Worm (Caenorhabditis elegans) whole organism, young adult: ENCODE data around the gene asp-1.
A peak's percentile ranks its signal among the peaks of the same experiment; 100 is the strongest.

Experiments
- B0261.1 ChIP-seq: sonication (generic microtip); optimal IDR thresholded peaks from 2 replicates; lab custom pipeline; 2016; ENCODE audit warnings: mild to moderate bottlenecking, missing genetic modification characterization, moderate library complexity, missing compliant biosample characterization
- C06A6.2 ChIP-seq: fragments of 200-800 bp; sonication (Bioruptor generic); conservative IDR thresholded peaks from 2 replicates; pipeline ENCODE4 v1.3.6; 2022; ENCODE audit warnings: missing genetic modification characterization, missing compliant biosample characterization
- F22D6.2 ChIP-seq: sonication (generic microtip); optimal IDR thresholded peaks from 2 replicates; lab custom pipeline; 2016; ENCODE audit warnings: mild to moderate bottlenecking, missing genetic modification characterization, missing compliant biosample characterization
- F37B4.10 ChIP-seq: fragments of 200-800 bp; sonication (Bioruptor generic); IDR thresholded peaks from 2 replicates; pipeline ENCODE4 v1.3.6; 2022; ENCODE audit warnings: missing genetic modification characterization, missing compliant biosample characterization
- F39B2.1 ChIP-seq: fragments of 200-800 bp; sonication (Bioruptor generic); IDR thresholded peaks from 2 replicates; pipeline ENCODE4 v1.3.6; 2022; ENCODE audit warnings: missing genetic modification reagents, missing genetic modification characterization, missing compliant biosample characterization
- F52B5.7 ChIP-seq: sonication (generic microtip); optimal IDR thresholded peaks from 2 replicates; lab custom pipeline; 2016; ENCODE audit warnings: mild to moderate bottlenecking, missing genetic modification characterization, missing compliant biosample characterization
- F55B11.4 ChIP-seq: sonication (generic microtip); optimal IDR thresholded peaks from 2 replicates; lab custom pipeline; 2016; ENCODE audit warnings: missing compliant biosample characterization, missing genetic modification characterization, borderline replicate concordance; ENCODE audit not compliant: insufficient read depth
- K11D2.4 ChIP-seq: fragments of 200-800 bp; sonication (Bioruptor generic); IDR thresholded peaks from 2 replicates; pipeline ENCODE4 v1.3.6; 2022; ENCODE audit warnings: missing genetic modification reagents, missing genetic modification characterization, missing compliant biosample characterization
- K12H6.12 ChIP-seq: fragments of 200-800 bp; sonication (Bioruptor generic); optimal IDR thresholded peaks from 2 replicates; lab custom pipeline; 2018; ENCODE audit warnings: mild to moderate bottlenecking, missing genetic modification characterization, missing compliant biosample characterization
- Y53G8AR.9 ChIP-seq: fragments of 200-800 bp; sonication (Bioruptor generic); conservative IDR thresholded peaks from 2 replicates; pipeline ENCODE4 v1.3.6; 2022; ENCODE audit warnings: missing genetic modification reagents, missing genetic modification characterization, missing compliant biosample characterization
- Y56A3A.18 ChIP-seq: fragments of 200-800 bp; sonication (Bioruptor generic); IDR thresholded peaks from 2 replicates; pipeline ENCODE4 v1.3.6; 2022; ENCODE audit warnings: missing genetic modification reagents, missing genetic modification characterization, missing compliant biosample characterization
- Y79H2A.3 ChIP-seq: fragments of 200-800 bp; sonication (Bioruptor generic); conservative IDR thresholded peaks from 2 replicates; pipeline ENCODE4 v1.3.6; 2022; ENCODE audit warnings: missing genetic modification reagents, missing genetic modification characterization, missing compliant biosample characterization
- Y95B8A.8 ChIP-seq: fragments of 200-800 bp; sonication (Bioruptor generic); IDR thresholded peaks from 2 replicates; pipeline ENCODE4 v1.3.6; 2022; ENCODE audit warnings: missing genetic modification reagents, missing genetic modification characterization, missing compliant biosample characterization
- aptf-2 ChIP-seq: fragments of 200-800 bp; sonication (Bioruptor generic); conservative IDR thresholded peaks from 2 replicates; pipeline ENCODE4 v1.3.6; 2022; ENCODE audit warnings: missing genetic modification reagents, missing genetic modification characterization, missing compliant biosample characterization
- atf-7 ChIP-seq: sonication (generic microtip); optimal IDR thresholded peaks from 2 replicates; lab custom pipeline; 2017; ENCODE audit warnings: mild to moderate bottlenecking, missing genetic modification characterization, missing compliant biosample characterization
- athp-1 ChIP-seq: sonication (generic microtip); optimal IDR thresholded peaks from 2 replicates; lab custom pipeline; 2017; ENCODE audit warnings: mild to moderate bottlenecking, missing genetic modification characterization, missing compliant biosample characterization
- attf-6 ChIP-seq: fragments of 200-800 bp; sonication (Bioruptor generic); IDR thresholded peaks from 2 replicates; pipeline ENCODE4 v1.3.6; 2022; ENCODE audit warnings: missing genetic modification reagents, missing genetic modification characterization, missing compliant biosample characterization
- cebp-1 ChIP-seq, 2 experiments: fragments of 200-800 bp in 1 of 2; sonication (Bioruptor generic) in 1 of 2; sonication (generic microtip) in 1 of 2; IDR thresholded peaks in 1 of 2; optimal IDR thresholded peaks in 1 of 2; 2 replicates each; pipeline versions ENCODE4 v1.3.6 to Lab custom; 2017 to 2022; ENCODE audit warnings: missing compliant biosample characterization in 2 of 2, missing genetic modification characterization in 2 of 2, mild to moderate bottlenecking in 1 of 2, missing genetic modification reagents in 1 of 2, moderate library complexity in 1 of 2
- cebp-2 ChIP-seq: fragments of 200-800 bp; sonication (Bioruptor generic); IDR thresholded peaks from 2 replicates; pipeline ENCODE4 v1.3.6; 2022; ENCODE audit warnings: missing genetic modification characterization, missing compliant biosample characterization
- ceh-79 ChIP-seq: sonication (generic microtip); optimal IDR thresholded peaks from 2 replicates; lab custom pipeline; 2017; ENCODE audit warnings: mild to moderate bottlenecking, missing genetic modification characterization, missing compliant biosample characterization
- ceh-91 ChIP-seq: fragments of 200-800 bp; sonication (Bioruptor generic); IDR thresholded peaks from 2 replicates; pipeline ENCODE4 v1.3.6; 2022; ENCODE audit warnings: missing genetic modification reagents, missing genetic modification characterization, missing compliant biosample characterization
- dox-1 ChIP-seq: fragments of 200-800 bp; sonication (Bioruptor generic); IDR thresholded peaks from 2 replicates; pipeline ENCODE4 v1.3.6; 2022; ENCODE audit warnings: missing genetic modification reagents, missing genetic modification characterization, missing compliant biosample characterization
- ekl-4 ChIP-seq: fragments of 200-800 bp; sonication (Bioruptor generic); IDR thresholded peaks from 2 replicates; pipeline ENCODE4 v1.3.6; 2022; ENCODE audit warnings: missing genetic modification reagents, missing genetic modification characterization, missing compliant biosample characterization
- ets-4 ChIP-seq: fragments of 200-800 bp; sonication (Bioruptor generic); optimal IDR thresholded peaks from 2 replicates; lab custom pipeline; 2018; ENCODE audit warnings: mild to moderate bottlenecking, missing genetic modification characterization, missing compliant biosample characterization
- him-1 ChIP-seq: sonication (generic microtip); optimal IDR thresholded peaks from 2 replicates; lab custom pipeline; 2016; ENCODE audit warnings: missing genotype, missing genetic modification reagents, missing genetic modification characterization, missing compliant biosample characterization
- hmg-1.2 ChIP-seq: fragments of 200-800 bp; sonication (Bioruptor generic); IDR thresholded peaks from 2 replicates; pipeline ENCODE4 v1.3.6; 2022; ENCODE audit warnings: missing genetic modification reagents, missing genetic modification characterization, missing compliant biosample characterization
- hmg-20 ChIP-seq: fragments of 200-800 bp; sonication (Bioruptor generic); IDR thresholded peaks from 2 replicates; pipeline ENCODE4 v1.3.6; 2022; ENCODE audit warnings: missing genetic modification reagents, missing genetic modification characterization, missing compliant biosample characterization
- hrde-1 ChIP-seq: sonication (generic microtip); optimal IDR thresholded peaks from 2 replicates; lab custom pipeline; 2016; ENCODE audit warnings: missing genetic modification characterization, mild to moderate bottlenecking, missing compliant biosample characterization, moderate library complexity, missing genotype, missing genetic modification reagents, borderline replicate concordance
- hsf-1 ChIP-seq: fragments of 200-800 bp; sonication (Bioruptor generic); IDR thresholded peaks from 2 replicates; pipeline ENCODE4 v1.3.6; 2022; ENCODE audit warnings: missing genetic modification reagents, missing genetic modification characterization, missing compliant biosample characterization
- let-526 ChIP-seq: fragments of 200-800 bp; sonication (Bioruptor generic); IDR thresholded peaks from 2 replicates; pipeline ENCODE4 v1.3.6; 2022; ENCODE audit warnings: missing genetic modification reagents, missing genetic modification characterization, missing compliant biosample characterization
- let-607 ChIP-seq, 2 experiments: fragments of 200-800 bp in 1 of 2; sonication (Bioruptor generic) in 1 of 2; sonication (generic microtip) in 1 of 2; optimal IDR thresholded peaks; 2 replicates each; lab custom pipeline; 2016 to 2018; ENCODE audit warnings: mild to moderate bottlenecking in 2 of 2, missing compliant biosample characterization in 2 of 2, missing genetic modification characterization in 2 of 2, moderate library complexity in 2 of 2, missing genotype in 1 of 2
- lin-35 ChIP-seq, 3 experiments: fragments of 150-350 bp in 2 of 3; sonication (generic microtip) in 1 of 3; optimal IDR thresholded peaks; 2 replicates each; lab custom pipeline; 2014 to 2018; ENCODE audit warnings: missing biosample characterization in 3 of 3, missing genetic modification characterization in 3 of 3, missing genetic modification reagents in 3 of 3
- lsl-1 ChIP-seq: fragments of 200-800 bp; sonication (Bioruptor generic); optimal IDR thresholded peaks from 2 replicates; lab custom pipeline; 2018; ENCODE audit warnings: mild to moderate bottlenecking, missing genetic modification characterization, moderate library complexity, missing compliant biosample characterization
- madf-3 ChIP-seq: fragments of 200-800 bp; sonication (Bioruptor generic); IDR thresholded peaks from 2 replicates; pipeline ENCODE4 v1.3.6; 2022; ENCODE audit warnings: missing genetic modification reagents, missing genetic modification characterization, missing compliant biosample characterization
- madf-6 ChIP-seq: fragments of 200-800 bp; sonication (Bioruptor generic); IDR thresholded peaks from 2 replicates; pipeline ENCODE4 v1.3.6; 2022; ENCODE audit warnings: missing genetic modification reagents, missing genetic modification characterization, missing compliant biosample characterization
- madf-8 ChIP-seq: fragments of 200-800 bp; sonication (Bioruptor generic); conservative IDR thresholded peaks from 2 replicates; pipeline ENCODE4 v1.3.6; 2022; ENCODE audit warnings: missing genetic modification reagents, missing genetic modification characterization, missing compliant biosample characterization
- mxl-1 ChIP-seq: sonication (generic microtip); optimal IDR thresholded peaks from 2 replicates; lab custom pipeline; 2016; ENCODE audit warnings: missing genetic modification characterization, missing compliant biosample characterization
- nfya-1 ChIP-seq: sonication (generic microtip); optimal IDR thresholded peaks from 2 replicates; lab custom pipeline; 2017; ENCODE audit warnings: antibody characterized with exemption, missing compliant biosample characterization, missing genetic modification characterization, borderline replicate concordance; ENCODE audit not compliant: insufficient read depth
- nhr-120 ChIP-seq: fragments of 200-800 bp; sonication (Bioruptor generic); IDR thresholded peaks from 2 replicates; pipeline ENCODE4 v1.3.6; 2022; ENCODE audit warnings: missing genetic modification characterization, missing compliant biosample characterization
- nhr-90 ChIP-seq: sonication (generic microtip); optimal IDR thresholded peaks from 2 replicates; lab custom pipeline; 2016; ENCODE audit warnings: missing genotype, mild to moderate bottlenecking, missing genetic modification characterization, missing compliant biosample characterization
- repo-1 ChIP-seq: sonication (generic microtip); optimal IDR thresholded peaks from 2 replicates; lab custom pipeline; 2017; ENCODE audit warnings: mild to moderate bottlenecking, missing genetic modification characterization, missing compliant biosample characterization
- snpc-1.1 ChIP-seq: sonication (generic microtip); optimal IDR thresholded peaks from 2 replicates; lab custom pipeline; 2017; ENCODE audit warnings: missing genetic modification characterization, mild to moderate bottlenecking, missing compliant biosample characterization, antibody characterized with exemption, moderate library complexity, missing genotype, missing genetic modification reagents; ENCODE audit not compliant: insufficient read depth
- snpc-4 ChIP-seq, 5 experiments: fragments of 150-350 bp in 1 of 5; sonication (generic microtip) in 4 of 5; optimal IDR thresholded peaks; 2 replicates each; lab custom pipeline; 2014 to 2018; ENCODE audit warnings: missing genetic modification characterization in 5 of 5, missing biosample characterization in 3 of 5, antibody characterized with exemption in 2 of 5, mild to moderate bottlenecking in 2 of 5, missing compliant biosample characterization in 2 of 5, missing genotype in 2 of 5, moderate library complexity in 2 of 5, missing genetic modification reagents in 1 of 5
- unc-130 ChIP-seq: sonication (generic microtip); optimal IDR thresholded peaks from 2 replicates; lab custom pipeline; 2016; ENCODE audit warnings: missing genetic modification reagents, missing genetic modification characterization, missing compliant biosample characterization
- zfh-2 ChIP-seq: fragments of 200-800 bp; sonication (Bioruptor generic); conservative IDR thresholded peaks from 2 replicates; pipeline ENCODE4 v1.3.6; 2022; ENCODE audit warnings: missing genetic modification reagents, missing genetic modification characterization, missing compliant biosample characterization
- ztf-22 ChIP-seq: fragments of 200-800 bp; sonication (Bioruptor generic); optimal IDR thresholded peaks from 2 replicates; lab custom pipeline; 2018; ENCODE audit warnings: mild to moderate bottlenecking, missing genetic modification characterization, moderate library complexity, missing compliant biosample characterization

asp-1 gene

ce11 chrV:19050438-19050837 is at the start of gene asp-1:
asp-1 (minus strand) TSS chrV:19050752.
- TF ChIP-seq snpc-4 (GFP tag; optimal IDR thresholded peaks at IDR 0.05; lab: Kevin White, UChicago) (no peak), snpc-4 (tag; optimal IDR thresholded peaks at IDR 0.05; lab: Kevin White, UChicago) (no peak), cebp-1 (GFP tag; IDR thresholded peaks at IDR 0.05; lab: Robert Waterston, UW) (no peak), cebp-1 (tag; optimal IDR thresholded peaks at IDR 0.05; lab: Kevin White, UChicago) (peak; percentile 30), lin-35 (GFP tag; optimal IDR thresholded peaks at IDR 0.05; lab: Kevin White, UChicago) (no peak), F39B2.1 (GFP tag; lab: Robert Waterston, UW) (no peak), C06A6.2 (GFP tag; lab: Robert Waterston, UW) (peak; percentile 36; the same call in 1 of the 2 replicates), nhr-90 (peak; percentile 24), dox-1 (peak; percentile 47), snpc-1.1 (tag; lab: Kevin White, UChicago) (no peak), Y79H2A.3 (GFP tag; lab: Robert Waterston, UW) (no peak), ztf-22 (GFP tag; lab: Kevin White, UChicago) (no peak), lsl-1 (GFP tag; lab: Kevin White, UChicago) (no peak), let-526 (no peak), F55B11.4 (no peak), attf-6 (GFP tag; lab: Robert Waterston, UW) (no peak), Y95B8A.8 (GFP tag; lab: Robert Waterston, UW) (peak; percentile 52; the same call in 1 of the 2 replicates), cebp-2 (GFP tag; lab: Robert Waterston, UW) (0 out of 2 replicates have a peak, but pooled peaks have one; percentile 8), K12H6.12 (no peak), hmg-20 (GFP tag; lab: Robert Waterston, UW) (no peak), F22D6.2 (tag; lab: Kevin White, UChicago) (no peak), zfh-2 (GFP tag; lab: Robert Waterston, UW) (peak; percentile 40), Y56A3A.18 (GFP tag; lab: Robert Waterston, UW) (no peak; the same call in 1 of the 2 replicates), madf-8 (GFP tag; lab: Robert Waterston, UW) (no peak), repo-1 (no peak), ceh-91 (GFP tag; lab: Robert Waterston, UW) (no peak), Y53G8AR.9 (GFP tag; lab: Robert Waterston, UW) (peak; percentile 35; the same call in 1 of the 2 replicates), B0261.1 (no peak), hsf-1 (no peak), athp-1 (tag; lab: Kevin White, UChicago) (peak; percentile 10), nhr-120 (GFP tag; lab: Robert Waterston, UW) (no peak), let-607 (tag; optimal IDR thresholded peaks at IDR 0.05; lab: Kevin White, UChicago) (peak in 1 of 2 experiments; percentile 32), ets-4 (GFP tag; lab: Kevin White, UChicago) (no peak), hrde-1 (tag; lab: Kevin White, UChicago) (no peak), atf-7 (tag; lab: Kevin White, UChicago) (peak; percentile 53), ceh-79 (no peak), ekl-4 (no peak), him-1 (no peak), aptf-2 (no peak), madf-6 (GFP tag; lab: Robert Waterston, UW) (no peak), madf-3 (0 out of 2 replicates have a peak, but pooled peaks have one; percentile 3), mxl-1 (tag; lab: Kevin White, UChicago) (no peak), F37B4.10 (no peak), nfya-1 (tag; lab: Kevin White, UChicago) (no peak), K11D2.4 (no peak), unc-130 (GFP tag; lab: Kevin White, UChicago) (no peak), hmg-1.2 (GFP tag; lab: Robert Waterston, UW) (0 out of 2 replicates have a peak, but pooled peaks have one; percentile 12), F52B5.7 (no peak)
